Worm (Caenorhabditis elegans): ENCODE results near the gene srx-7.

ce11 chrV:604105-604504 is 44.1 kb downstream of the srx-7 start, which contains the start of gene srlf-37:
- TF ChIP-seq ceh-43 (GFP tag; optimal IDR thresholded peaks at IDR 0.05) = no peak
- TF ChIP-seq tbx-8 (GFP tag; optimal IDR thresholded peaks at IDR 0.05) = no peak
- no peak for TF ChIP-seq ham-2 (GFP tag; optimal IDR thresholded peaks at IDR 0.05)
- TF ChIP-seq nhr-76 (tag; optimal IDR thresholded peaks at IDR 0.05) = no peak
- TF ChIP-seq lsy-2 (tag; optimal IDR thresholded peaks at IDR 0.05) = no peak
- TF ChIP-seq unc-62 (GFP tag; optimal IDR thresholded peaks at IDR 0.05) = no peak
- TF ChIP-seq snpc-4 (tag; optimal IDR thresholded peaks at IDR 0.05) = no peak
